Worm (Caenorhabditis elegans) whole organism, L3 larva: ENCODE results near the gene F20A1.2.
A peak's percentile ranks its signal among the peaks of the same experiment; 100 is the strongest.

Experiments
- R02D3.7 ChIP-seq: fragments of 150-350 bp; optimal IDR thresholded peaks from 2 replicates; lab custom pipeline; 2014; ENCODE audit warnings: missing biosample characterization, missing genetic modification characterization
- ZK546.5 ChIP-seq: sonication (generic microtip); optimal IDR thresholded peaks from 2 replicates; lab custom pipeline; 2017; ENCODE audit warnings: missing biosample characterization, missing genetic modification characterization
- aly-2 ChIP-seq: fragments of 150-350 bp; optimal IDR thresholded peaks from 2 replicates; lab custom pipeline; 2014; ENCODE audit warnings: missing biosample characterization, missing genetic modification characterization
- ama-1 ChIP-seq: fragments of 150-350 bp; optimal IDR thresholded peaks from 2 replicates; lab custom pipeline; 2018
- ceh-16 ChIP-seq: sonication (generic microtip); optimal IDR thresholded peaks from 2 replicates; lab custom pipeline; 2017; ENCODE audit warnings: missing biosample characterization, missing genetic modification characterization
- ceh-28 ChIP-seq: fragments of 150-350 bp; optimal IDR thresholded peaks from 2 replicates; lab custom pipeline; 2014; ENCODE audit warnings: missing biosample characterization, missing genetic modification reagents, missing genetic modification characterization
- ceh-82 ChIP-seq: fragments of 150-350 bp; optimal IDR thresholded peaks from 2 replicates; lab custom pipeline; 2014; ENCODE audit warnings: missing biosample characterization, missing genetic modification characterization
- daf-12 ChIP-seq: fragments of 150-350 bp; optimal IDR thresholded peaks from 2 replicates; lab custom pipeline; 2014; ENCODE audit warnings: missing biosample characterization, missing genetic modification reagents, missing genetic modification characterization
- egl-27 ChIP-seq: sonication (generic microtip); optimal IDR thresholded peaks from 4 replicates; lab custom pipeline; 2017; ENCODE audit warnings: missing biosample characterization, missing genetic modification reagents, missing genetic modification characterization
- egl-5 ChIP-seq: fragments of 150-350 bp; optimal IDR thresholded peaks from 2 replicates; lab custom pipeline; 2017; ENCODE audit warnings: missing biosample characterization, missing genetic modification reagents, missing genetic modification characterization, inconsistent platforms
- elt-1 ChIP-seq: fragments of 150-350 bp; optimal IDR thresholded peaks from 2 replicates; lab custom pipeline; 2014; ENCODE audit warnings: missing biosample characterization, missing genetic modification characterization
- elt-2 ChIP-seq: sonication (generic microtip); optimal IDR thresholded peaks from 2 replicates; lab custom pipeline; 2016; ENCODE audit warnings: missing genetic modification reagents, mild to moderate bottlenecking, missing genetic modification characterization, missing compliant biosample characterization
- elt-3 ChIP-seq, 3 experiments: fragments of 150-350 bp in 1 of 3; sonication (generic microtip) in 2 of 3; optimal IDR thresholded peaks; 2 replicates in 2 of 3; 4 replicates in 1 of 3; lab custom pipeline; 2014 to 2017; ENCODE audit warnings: missing biosample characterization in 3 of 3, missing genetic modification characterization in 3 of 3
- eor-1 ChIP-seq, 2 experiments: fragments of 150-350 bp; optimal IDR thresholded peaks; 2 replicates each; lab custom pipeline; 2014 to 2018; ENCODE audit warnings: missing biosample characterization in 2 of 2, missing genetic modification characterization in 2 of 2
- fkh-2 ChIP-seq: fragments of 150-350 bp; optimal IDR thresholded peaks from 2 replicates; lab custom pipeline; 2014; ENCODE audit warnings: missing biosample characterization, missing genetic modification reagents, missing genetic modification characterization
- hmg-11 ChIP-seq: sonication (generic microtip); optimal IDR thresholded peaks from 2 replicates; lab custom pipeline; 2016; ENCODE audit warnings: missing genetic modification characterization, missing compliant biosample characterization
- jun-1 ChIP-seq: fragments of 150-350 bp; optimal IDR thresholded peaks from 2 replicates; lab custom pipeline; 2014; ENCODE audit warnings: missing biosample characterization, missing genetic modification reagents, missing genetic modification characterization
- lin-15B ChIP-seq: fragments of 150-350 bp; optimal IDR thresholded peaks from 2 replicates; lab custom pipeline; 2014; ENCODE audit warnings: missing biosample characterization, missing genetic modification characterization
- lin-39 ChIP-seq: fragments of 150-350 bp; optimal IDR thresholded peaks from 2 replicates; lab custom pipeline; 2018; ENCODE audit warnings: missing biosample characterization, missing genetic modification reagents, missing genetic modification characterization
- mml-1 ChIP-seq: fragments of 150-350 bp; sonication (generic microtip); optimal IDR thresholded peaks from 3 replicates; lab custom pipeline; 2014; ENCODE audit warnings: missing biosample characterization, missing genetic modification characterization
- nfya-1 ChIP-seq: sonication (generic microtip); optimal IDR thresholded peaks from 2 replicates; lab custom pipeline; 2017; ENCODE audit warnings: missing genetic modification characterization, mild to moderate bottlenecking, missing compliant biosample characterization, antibody characterized with exemption, moderate library complexity; ENCODE audit not compliant: insufficient read depth
- nhr-12 ChIP-seq: fragments of 150-350 bp; optimal IDR thresholded peaks from 2 replicates; lab custom pipeline; 2014; ENCODE audit warnings: missing biosample characterization, missing genetic modification characterization
- nhr-23 ChIP-seq: fragments of 150-350 bp; optimal IDR thresholded peaks from 2 replicates; lab custom pipeline; 2014; ENCODE audit warnings: missing biosample characterization, missing genetic modification reagents, missing genetic modification characterization
- nhr-237 ChIP-seq: fragments of 150-350 bp; optimal IDR thresholded peaks from 2 replicates; lab custom pipeline; 2014; ENCODE audit warnings: missing biosample characterization, missing genetic modification characterization
- nhr-25 ChIP-seq: sonication (generic microtip); optimal IDR thresholded peaks from 2 replicates; lab custom pipeline; 2017; ENCODE audit warnings: missing biosample characterization, missing genetic modification characterization
- nhr-43 ChIP-seq: sonication (generic microtip); optimal IDR thresholded peaks from 2 replicates; lab custom pipeline; 2016; ENCODE audit warnings: mild to moderate bottlenecking, missing genetic modification characterization, missing compliant biosample characterization; ENCODE audit not compliant: poor library complexity, severe bottlenecking
- nhr-67 ChIP-seq: fragments of 150-350 bp; optimal IDR thresholded peaks from 2 replicates; lab custom pipeline; 2014; ENCODE audit warnings: missing biosample characterization, missing genetic modification characterization
- nhr-76 ChIP-seq: fragments of 150-350 bp; sonication (generic microtip); optimal IDR thresholded peaks from 5 replicates; lab custom pipeline; 2014; ENCODE audit warnings: missing biosample characterization, missing genetic modification characterization
- nhr-77 ChIP-seq: fragments of 150-350 bp; optimal IDR thresholded peaks from 2 replicates; lab custom pipeline; 2014; ENCODE audit warnings: missing biosample characterization, missing genetic modification characterization
- pha-4 ChIP-seq: fragments of 150-350 bp; optimal IDR thresholded peaks from 2 replicates; lab custom pipeline; 2014; ENCODE audit warnings: missing biosample characterization, missing genetic modification reagents, missing genetic modification characterization
- pqm-1 ChIP-seq: fragments of 150-350 bp; optimal IDR thresholded peaks from 2 replicates; lab custom pipeline; 2017; ENCODE audit warnings: missing biosample characterization, missing genetic modification characterization, inconsistent platforms
- sea-2 ChIP-seq: fragments of 150-350 bp; sonication (generic microtip); optimal IDR thresholded peaks from 4 replicates; lab custom pipeline; 2014; ENCODE audit warnings: missing biosample characterization, missing genetic modification reagents, missing genetic modification characterization
- snpc-4 ChIP-seq: fragments of 150-350 bp; optimal IDR thresholded peaks from 2 replicates; lab custom pipeline; 2014; ENCODE audit warnings: missing biosample characterization, missing genetic modification characterization
- tbx-2 ChIP-seq: sonication (generic microtip); optimal IDR thresholded peaks from 2 replicates; lab custom pipeline; 2016; ENCODE audit warnings: mild to moderate bottlenecking, missing genetic modification characterization, missing compliant biosample characterization
- unc-39 ChIP-seq: sonication (generic microtip); optimal IDR thresholded peaks from 4 replicates; lab custom pipeline; 2017; ENCODE audit warnings: missing biosample characterization, missing genetic modification characterization
- ztf-11 ChIP-seq: fragments of 150-350 bp; optimal IDR thresholded peaks from 2 replicates; lab custom pipeline; 2014; ENCODE audit warnings: missing biosample characterization, missing genetic modification characterization
- ztf-4 ChIP-seq: fragments of 150-350 bp; optimal IDR thresholded peaks from 2 replicates; lab custom pipeline; 2014; ENCODE audit warnings: missing biosample characterization, missing genetic modification characterization

The F20A1.2 gene

ce11 chrV:7075646-7076045 lies 29.5 kb downstream of the F20A1.2 start, which contains the start of gene npa-1:
Gene npa-1, plus strand, starts transcription at chrV:7075787.
- peak; percentile 63 for TF ChIP-seq pqm-1 (tag; lab: Kevin White, UChicago)
- TF ChIP-seq elt-3 (tag; optimal IDR thresholded peaks at IDR 0.05; lab: Kevin White, UChicago): no peak
- TF ChIP-seq elt-2 (tag; lab: Kevin White, UChicago): peak; percentile 48

- no peak for TF ChIP-seq fkh-2 (tag; lab: Kevin White, UChicago)
- TF ChIP-seq nhr-25 (tag; lab: Kevin White, UChicago): no peak
- no peak for TF ChIP-seq ztf-11
- no peak for TF ChIP-seq daf-12 (tag; lab: Kevin White, UChicago)
- no peak for TF ChIP-seq nhr-237
- no peak for TF ChIP-seq eor-1 (tag; optimal IDR thresholded peaks at IDR 0.05; lab: Kevin White, UChicago)
- peak; percentile 76 for TF ChIP-seq pqm-1 (tag; lab: Kevin White, UChicago)
- TF ChIP-seq ama-1 (lab: Kevin White, UChicago): no peak
- TF ChIP-seq pha-4 (tag; lab: Kevin White, UChicago): peak; percentile 51
- TF ChIP-seq egl-5 (tag; lab: Kevin White, UChicago): no peak
- TF ChIP-seq elt-2 (tag; lab: Kevin White, UChicago): peak; percentile 88
- no peak for TF ChIP-seq tbx-2
Observed at ce11 chrV:7076161-7076560, 30.1 kb downstream of the F20A1.2 start.

- TF ChIP-seq nhr-76 (no peak), nhr-237 (no peak), nhr-77 (tag; lab: Kevin White, UChicago) (no peak), aly-2 (tag; lab: Kevin White, UChicago) (no peak), R02D3.7 (tag; lab: Kevin White, UChicago) (no peak), nhr-67 (tag; lab: Kevin White, UChicago) (no peak), mml-1 (tag; lab: Kevin White, UChicago) (no peak), nfya-1 (tag; lab: Kevin White, UChicago) (no peak), egl-5 (tag; lab: Kevin White, UChicago) (no peak), ceh-16 (tag; lab: Kevin White, UChicago) (no peak), unc-39 (tag; lab: Kevin White, UChicago) (no peak), daf-12 (tag; lab: Kevin White, UChicago) (no peak), ZK546.5 (tag; lab: Kevin White, UChicago) (no peak)
- TF ChIP-seq, all 47 proteins: peak for 0
Observed at ce11 chrV:7078765-7079164, 32.7 kb downstream of the F20A1.2 start.

ce11 chrV:7079388-7079787 lies 33.3 kb downstream of the F20A1.2 start:
- TF ChIP-seq egl-27 (tag; lab: Kevin White, UChicago) (no peak), pha-4 (tag; lab: Kevin White, UChicago) (no peak), nhr-67 (tag; lab: Kevin White, UChicago) (no peak), jun-1 (tag; lab: Kevin White, UChicago) (no peak), tbx-2 (no peak)

DNA sequence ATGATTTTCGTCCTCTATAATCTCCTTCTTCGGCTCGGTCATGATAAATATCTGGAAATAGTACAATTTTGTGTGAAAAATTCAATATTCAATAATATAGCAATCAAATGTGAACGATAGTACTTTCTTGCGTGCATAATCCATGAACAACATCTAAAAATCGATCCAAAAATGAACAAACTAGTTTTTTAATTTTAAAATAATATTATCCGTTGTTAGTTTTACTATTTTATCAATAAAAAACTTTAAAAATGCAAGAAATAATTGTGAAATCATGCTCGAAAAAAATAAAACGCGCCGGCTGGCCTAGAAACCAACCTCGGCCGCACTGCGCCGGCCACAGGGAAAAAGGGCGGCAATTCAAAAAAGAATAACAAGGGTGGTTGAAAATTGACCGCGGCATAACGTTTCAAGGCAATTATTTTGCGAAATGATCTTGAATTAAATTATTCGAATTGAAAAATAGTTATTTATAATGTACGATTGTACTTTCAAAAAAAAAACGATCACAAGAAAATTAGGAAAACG lies 38.6 kb downstream of the F20A1.2 start, which contains the start of gene mys-1:
TSS of gene mys-1 (minus strand) at position 51 of the 528 bp plus-strand sequence.
- TF ChIP-seq nhr-67 (tag; lab: Kevin White, UChicago) (no peak), elt-1 (tag; lab: Kevin White, UChicago) (no peak), lin-39 (tag; lab: Kevin White, UChicago) (peak; percentile 5), daf-12 (tag; lab: Kevin White, UChicago) (no peak), ceh-28 (no peak), ztf-11 (no peak), ztf-4 (no peak), aly-2 (tag; lab: Kevin White, UChicago) (no peak), fkh-2 (tag; lab: Kevin White, UChicago) (no peak), nhr-23 (tag; lab: Kevin White, UChicago) (peak; percentile 64), lin-15B (tag; lab: Kevin White, UChicago) (peak; percentile 65), nhr-237 (no peak), snpc-4 (tag; lab: Kevin White, UChicago) (peak; percentile 57), sea-2 (GFP tag; lab: Kevin White, UChicago) (no peak), nhr-43 (peak; percentile 55), mml-1 (tag; lab: Kevin White, UChicago) (no peak), pha-4 (tag; lab: Kevin White, UChicago) (peak; percentile 50), elt-3 (tag; optimal IDR thresholded peaks at IDR 0.05; lab: Kevin White, UChicago) (no peak), hmg-11 (peak; percentile 65), nhr-12 (tag; lab: Kevin White, UChicago) (no peak), nhr-25 (tag; lab: Kevin White, UChicago) (no peak), egl-5 (tag; lab: Kevin White, UChicago) (no peak), ceh-82 (no peak), nfya-1 (tag; lab: Kevin White, UChicago) (peak; percentile 49)
